Worm (Caenorhabditis elegans): ENCODE measurements around the gene F13B6.3.

DNA sequence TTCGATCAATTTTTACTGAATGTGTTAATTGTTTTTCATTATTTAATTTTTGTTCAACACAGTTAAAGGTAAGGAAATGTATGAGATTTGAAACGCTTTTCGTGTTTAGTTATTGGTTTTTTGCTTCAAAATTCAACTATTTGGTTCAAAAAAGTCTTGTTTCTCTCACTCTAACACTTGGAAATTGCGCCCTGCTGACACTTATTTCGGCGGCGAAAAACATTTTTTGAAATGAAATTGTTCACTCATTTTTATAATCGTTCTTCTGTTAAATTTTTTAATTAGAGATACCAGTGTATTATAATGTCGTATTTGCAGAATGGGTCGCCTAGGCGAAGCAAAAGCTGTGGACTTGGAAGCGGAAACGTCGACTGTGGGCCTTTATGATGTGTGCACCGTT is 12.4 kb upstream of the F13B6.3 start, which contains the start of gene rod-1:
- no peak for TF ChIP-seq K02D7.2 (tag; optimal IDR thresholded peaks at IDR 0.05)
- no peak for TF ChIP-seq ceh-14 (tag; optimal IDR thresholded peaks at IDR 0.05)
- no peak for TF ChIP-seq ceh-22 (tag; optimal IDR thresholded peaks at IDR 0.05)
